Fruit fly (Drosophila melanogaster) whole organism, embryonic: ENCODE results near the gene EMC6.
A peak's percentile ranks its signal among the peaks of the same experiment; 100 is the strongest.

Experiments
- Ada2b ChIP-seq: fragments of 200-800 bp; sonication (Bioruptor generic); IDR thresholded peaks from 2 replicates; pipeline ENCODE4 v1.3.6; 2022; ENCODE audit warnings: missing biosample characterization, missing genetic modification characterization
- Bdp1 ChIP-seq: fragments of 200-800 bp; sonication (Bioruptor generic); optimal IDR thresholded peaks from 3 replicates; lab custom pipeline; 2016; ENCODE audit warnings: missing biosample characterization, missing genetic modification characterization
- CG12659 ChIP-seq: fragments of 200-800 bp; sonication (Bioruptor generic); optimal IDR thresholded peaks from 3 replicates; lab custom pipeline; 2017; ENCODE audit warnings: mild to moderate bottlenecking, missing biosample characterization, missing genetic modification reagents, missing genetic modification characterization
- CG12942 ChIP-seq: fragments of 200-800 bp; sonication (Bioruptor generic); optimal IDR thresholded peaks from 3 replicates; lab custom pipeline; 2016; ENCODE audit warnings: missing biosample characterization, missing genetic modification characterization
- CG13624 ChIP-seq: fragments of 200-800 bp; sonication (Bioruptor generic); optimal IDR thresholded peaks from 2 replicates; lab custom pipeline; 2016; ENCODE audit warnings: missing biosample characterization, missing genetic modification characterization
- CG13775 ChIP-seq: fragments of 200-800 bp; sonication (Bioruptor generic); optimal IDR thresholded peaks from 3 replicates; lab custom pipeline; 2017; ENCODE audit warnings: missing biosample characterization, mild to moderate bottlenecking, missing genetic modification characterization
- CG14667 ChIP-seq: fragments of 200-800 bp; sonication (Bioruptor generic); IDR thresholded peaks from 2 replicates; pipeline ENCODE4 v1.3.6; 2022; ENCODE audit warnings: missing biosample characterization, missing genetic modification characterization
- CG14860 ChIP-seq: fragments of 200-800 bp; sonication (Bioruptor generic); IDR thresholded peaks from 3 replicates; pipeline ENCODE4 v1.3.6; 2022; ENCODE audit warnings: missing biosample characterization, missing genetic modification characterization; ENCODE audit not compliant: partially characterized antibody
- CG1832 ChIP-seq: fragments of 200-800 bp; sonication (Bioruptor generic); optimal IDR thresholded peaks from 2 replicates; lab custom pipeline; 2017; ENCODE audit warnings: missing biosample characterization, mild to moderate bottlenecking, missing genetic modification characterization, inconsistent platforms
- CG18476 ChIP-seq: fragments of 200-800 bp; sonication (Bioruptor generic); optimal IDR thresholded peaks from 2 replicates; lab custom pipeline; 2016; ENCODE audit warnings: missing biosample characterization, mild to moderate bottlenecking, missing genetic modification characterization
- CG33213 ChIP-seq: fragments of 200-800 bp; sonication (Bioruptor generic); optimal IDR thresholded peaks from 3 replicates; lab custom pipeline; 2016; ENCODE audit warnings: missing biosample characterization, missing genetic modification characterization
- CG3407 ChIP-seq: fragments of 200-800 bp; sonication (Bioruptor generic); optimal IDR thresholded peaks from 2 replicates; lab custom pipeline; 2018; ENCODE audit warnings: missing biosample characterization, mild to moderate bottlenecking, missing genetic modification characterization
- CG3995 ChIP-seq: fragments of 200-800 bp; sonication (Bioruptor generic); optimal IDR thresholded peaks from 3 replicates; lab custom pipeline; 2016; ENCODE audit warnings: missing biosample characterization, missing genetic modification characterization
- CG4854 ChIP-seq: fragments of 200-800 bp; sonication (Bioruptor generic); optimal IDR thresholded peaks from 2 replicates; lab custom pipeline; 2016; ENCODE audit warnings: missing biosample characterization, missing genetic modification characterization, inconsistent platforms
- CG7963 ChIP-seq: fragments of 200-800 bp; sonication (Bioruptor generic); IDR thresholded peaks from 3 replicates; pipeline ENCODE4 v1.3.6; 2022; ENCODE audit warnings: missing biosample characterization, missing genetic modification characterization; ENCODE audit not compliant: partially characterized antibody
- CG8290 ChIP-seq, 3 experiments: fragments of 200-800 bp; sonication (Bioruptor generic); optimal IDR thresholded peaks; 2 replicates each; lab custom pipeline; 2016 to 2019; ENCODE audit warnings: missing biosample characterization in 3 of 3, missing genetic modification characterization in 3 of 3, mild to moderate bottlenecking in 2 of 3, moderate library complexity in 1 of 3
- CG9609 ChIP-seq: fragments of 200-800 bp; sonication (Bioruptor generic); optimal IDR thresholded peaks from 3 replicates; lab custom pipeline; 2016; ENCODE audit warnings: missing biosample characterization, missing genetic modification characterization
- Camta ChIP-seq: fragments of 200-800 bp; sonication (Bioruptor generic); optimal IDR thresholded peaks from 2 replicates; lab custom pipeline; 2016; ENCODE audit warnings: missing biosample characterization, missing genetic modification characterization
- Dll ChIP-seq: fragments of 200-800 bp; sonication (Bioruptor generic); IDR thresholded peaks from 4 replicates; pipeline ENCODE4 v1.3.6; 2022; ENCODE audit warnings: missing biosample characterization, missing genetic modification characterization; ENCODE audit not compliant: partially characterized antibody
- Dref ChIP-seq: fragments of 200-800 bp; sonication (Bioruptor generic); IDR thresholded peaks from 2 replicates; pipeline ENCODE4 v1.3.6; 2022; ENCODE audit warnings: missing biosample characterization, missing genetic modification characterization
- ERR ChIP-seq: fragments of 200-800 bp; sonication (Bioruptor generic); optimal IDR thresholded peaks from 2 replicates; lab custom pipeline; 2016; ENCODE audit warnings: missing biosample characterization, missing genetic modification characterization
- Ets65A ChIP-seq: fragments of 200-800 bp; sonication (Bioruptor generic); peaks from one replicate; lab custom pipeline; 2016; ENCODE audit warnings: missing biosample characterization, missing genetic modification characterization
- HLH54F ChIP-seq: fragments of 200-800 bp; sonication (Bioruptor generic); optimal IDR thresholded peaks from 3 replicates; lab custom pipeline; 2016; ENCODE audit warnings: missing biosample characterization, missing genetic modification characterization
- Hsf ChIP-seq: fragments of 200-800 bp; sonication (Bioruptor generic); optimal IDR thresholded peaks from 3 replicates; lab custom pipeline; 2016; ENCODE audit warnings: missing biosample characterization, missing genetic modification characterization
- Mad ChIP-seq: fragments of 200-800 bp; sonication (Bioruptor generic); optimal IDR thresholded peaks from 2 replicates; lab custom pipeline; 2016; ENCODE audit warnings: missing biosample characterization, missing genetic modification characterization
- Max ChIP-seq: fragments of 200-800 bp; sonication (Bioruptor generic); optimal IDR thresholded peaks from 2 replicates; lab custom pipeline; 2016; ENCODE audit warnings: missing biosample characterization, mild to moderate bottlenecking, missing genetic modification characterization
- Pdp1 ChIP-seq, 2 experiments: fragments of 200-800 bp; sonication (Bioruptor generic); optimal IDR thresholded peaks; 3 replicates each; lab custom pipeline; 2016; ENCODE audit warnings: missing biosample characterization in 2 of 2, missing genetic modification characterization in 2 of 2, mild to moderate bottlenecking in 1 of 2, moderate library complexity in 1 of 2
- Side ChIP-seq: fragments of 200-800 bp; sonication (Bioruptor generic); optimal IDR thresholded peaks from 2 replicates; lab custom pipeline; 2016; ENCODE audit warnings: missing biosample characterization, missing genetic modification characterization
- Sin3A ChIP-seq: fragments of >200 bp; optimal IDR thresholded peaks from 2 replicates; lab custom pipeline; 2018
- Vsx1 ChIP-seq: fragments of 200-800 bp; sonication (Bioruptor generic); optimal IDR thresholded peaks from 2 replicates; lab custom pipeline; 2017; ENCODE audit warnings: missing biosample characterization, mild to moderate bottlenecking, missing genetic modification characterization, missing genetic modification reagents
- chinmo ChIP-seq: fragments of 200-800 bp; sonication (Bioruptor generic); IDR thresholded peaks from 4 replicates; pipeline ENCODE4 v1.3.6; 2022; ENCODE audit warnings: missing biosample characterization, missing genetic modification characterization; ENCODE audit not compliant: partially characterized antibody
- crp ChIP-seq, 2 experiments: fragments of 200-800 bp; sonication (Bioruptor generic); optimal IDR thresholded peaks; 2 replicates in 1 of 2; 3 replicates in 1 of 2; lab custom pipeline; 2017; ENCODE audit warnings: missing biosample characterization in 2 of 2, missing genetic modification characterization in 2 of 2, mild to moderate bottlenecking in 1 of 2, moderate library complexity in 1 of 2
- dimm ChIP-seq: fragments of 200-800 bp; sonication (Bioruptor generic); IDR thresholded peaks from 2 replicates; pipeline ENCODE4 v1.3.6; 2022; ENCODE audit warnings: missing biosample characterization, missing genetic modification characterization
- dpn ChIP-seq, 2 experiments: fragments of 200-800 bp; sonication (Bioruptor generic); optimal IDR thresholded peaks; 3 replicates each; lab custom pipeline; 2016; ENCODE audit warnings: missing biosample characterization in 2 of 2, missing genetic modification characterization in 2 of 2
- ems ChIP-seq: fragments of 200-800 bp; sonication (Bioruptor generic); optimal IDR thresholded peaks from 3 replicates; lab custom pipeline; 2016; ENCODE audit warnings: missing biosample characterization, missing genetic modification characterization
- ewg ChIP-seq: fragments of 200-800 bp; sonication (Bioruptor generic); optimal IDR thresholded peaks from 3 replicates; lab custom pipeline; 2017; ENCODE audit warnings: mild to moderate bottlenecking, missing biosample characterization, missing genetic modification reagents, missing genetic modification characterization
- gfzf ChIP-seq: fragments of 200-800 bp; sonication (Bioruptor generic); optimal IDR thresholded peaks from 2 replicates; lab custom pipeline; 2016; ENCODE audit warnings: missing biosample characterization, mild to moderate bottlenecking, missing genetic modification characterization, moderate library complexity
- gro ChIP-seq: fragments of 200-800 bp; sonication (Bioruptor generic); optimal IDR thresholded peaks from 2 replicates; lab custom pipeline; 2016; ENCODE audit warnings: missing biosample characterization, missing genetic modification characterization
- hbn ChIP-seq: fragments of 200-800 bp; sonication (Bioruptor generic); IDR thresholded peaks from 2 replicates; pipeline ENCODE4 v1.3.6; 2022; ENCODE audit warnings: missing biosample characterization, missing genetic modification characterization; ENCODE audit not compliant: partially characterized antibody
- nerfin-1 ChIP-seq: fragments of 200-800 bp; sonication (Bioruptor generic); optimal IDR thresholded peaks from 3 replicates; lab custom pipeline; 2019; ENCODE audit warnings: missing biosample characterization, mild to moderate bottlenecking, missing genetic modification characterization, moderate library complexity
- pho ChIP-seq: fragments of 200-800 bp; sonication (Bioruptor generic); optimal IDR thresholded peaks from 2 replicates; lab custom pipeline; 2016; ENCODE audit warnings: missing biosample characterization, missing genetic modification characterization
- prd ChIP-seq, 3 experiments: fragments of >200 bp in 2 of 3; fragments of 200-800 bp in 1 of 3; sonication (Bioruptor generic) in 1 of 3; optimal IDR thresholded peaks in 2 of 3; IDR thresholded peaks in 1 of 3; 2 replicates in 2 of 3; 3 replicates in 1 of 3; pipeline versions ENCODE4 v1.3.6 to Lab custom; 2017 to 2022; ENCODE audit warnings: missing biosample characterization in 1 of 3, missing genetic modification characterization in 1 of 3
- pros ChIP-seq: fragments of 200-800 bp; sonication (Bioruptor generic); optimal IDR thresholded peaks from 3 replicates; lab custom pipeline; 2019; ENCODE audit warnings: missing biosample characterization, mild to moderate bottlenecking, missing genetic modification characterization, moderate library complexity
- pzg ChIP-seq: fragments of 200-800 bp; sonication (Bioruptor generic); optimal IDR thresholded peaks from 3 replicates; lab custom pipeline; 2018; ENCODE audit warnings: missing biosample characterization, mild to moderate bottlenecking, missing genetic modification characterization, moderate library complexity
- sna ChIP-seq: fragments of 200-800 bp; sonication (Bioruptor generic); IDR thresholded peaks from 2 replicates; pipeline ENCODE4 v1.3.6; 2022; ENCODE audit warnings: missing biosample characterization, missing genetic modification characterization; ENCODE audit not compliant: partially characterized antibody
- tap ChIP-seq: fragments of 200-800 bp; optimal IDR thresholded peaks from 3 replicates; lab custom pipeline; 2019; ENCODE audit warnings: missing biosample characterization, mild to moderate bottlenecking, missing genetic modification characterization, moderate library complexity
- tup ChIP-seq: fragments of 200-800 bp; sonication (Bioruptor generic); optimal IDR thresholded peaks from 2 replicates; lab custom pipeline; 2016; ENCODE audit warnings: missing biosample characterization, mild to moderate bottlenecking, missing genetic modification characterization, moderate library complexity
- vnd ChIP-seq: fragments of 200-800 bp; sonication (Bioruptor generic); IDR thresholded peaks from 3 replicates; pipeline ENCODE4 v1.3.6; 2022; ENCODE audit warnings: missing biosample characterization, missing genetic modification characterization; ENCODE audit not compliant: partially characterized antibody

The EMC6 gene

dm6 chr3R:25039028-25039476, 14.2 kb upstream of the EMC6 start, which contains the start of the genes Ythdf and bai (continued):
- peak; percentile 59 for TF ChIP-seq Max (GFP tag; lab: Kevin White, UChicago)
- no peak for TF ChIP-seq Vsx1 (GFP tag; lab: Kevin White, UChicago)
- peak in 1 of 2 experiments; percentile 42 for TF ChIP-seq crp (GFP tag; optimal IDR thresholded peaks at IDR 0.05; lab: Kevin White, UChicago)
- peak; percentile 23 for TF ChIP-seq CG33213 (GFP tag; lab: Kevin White, UChicago)
- peak; percentile 35 for TF ChIP-seq gro (GFP tag; lab: Kevin White, UChicago)
- TF ChIP-seq hbn (GFP tag; lab: Robert Waterston, UW): peak; percentile 81
- TF ChIP-seq ems (GFP tag; lab: Kevin White, UChicago): peak; percentile 15
- peak; percentile 35 for TF ChIP-seq ewg (GFP tag; lab: Kevin White, UChicago)
- peak; percentile 83 for TF ChIP-seq vnd (GFP tag; lab: Robert Waterston, UW)
- TF ChIP-seq Dll (GFP tag; lab: Robert Waterston, UW): peak; percentile 91
- TF ChIP-seq CG14667 (GFP tag; lab: Robert Waterston, UW): no peak
- peak; percentile 51 for TF ChIP-seq gfzf
- TF ChIP-seq nerfin-1 (tag; lab: Kevin White, UChicago): no peak
- TF ChIP-seq CG14860: peak; percentile 86
- TF ChIP-seq Bdp1 (GFP tag; lab: Kevin White, UChicago): peak; percentile 11
- peak in 1 of 2 experiments; percentile 28 for TF ChIP-seq Pdp1 (GFP tag; optimal IDR thresholded peaks at IDR 0.05; lab: Kevin White, UChicago)
- peak; percentile 95 for TF ChIP-seq Sin3A (lab: Kevin White, UChicago)
- TF ChIP-seq tap (tag; lab: Kevin White, UChicago): no peak
- peak; percentile 43 for TF ChIP-seq CG8290 (GFP tag; optimal IDR thresholded peaks at IDR 0.05; lab: Kevin White, UChicago)
- TF ChIP-seq CG8290 (tag; optimal IDR thresholded peaks at IDR 0.05; lab: Kevin White, UChicago): peak in 1 of 2 experiments; percentile 5
- TF ChIP-seq CG13624 (GFP tag; lab: Kevin White, UChicago): peak; percentile 65
- peak; percentile 41 for TF ChIP-seq CG3995 (GFP tag; lab: Kevin White, UChicago)
- peak; percentile 93 for TF ChIP-seq Ets65A (GFP tag; lab: Kevin White, UChicago)
- peak; percentile 47 to 54 for TF ChIP-seq dpn (GFP tag; optimal IDR thresholded peaks at IDR 0.05; lab: Kevin White, UChicago)
- peak; percentile 38 for TF ChIP-seq pho (GFP tag; lab: Kevin White, UChicago)
- peak; percentile 84 for TF ChIP-seq pzg (GFP tag; lab: Kevin White, UChicago)
- no peak for TF ChIP-seq prd (optimal IDR thresholded peaks at IDR 0.05; lab: Kevin White, UChicago)
- TF ChIP-seq prd (GFP tag; IDR thresholded peaks at IDR 0.05; lab: Robert Waterston, UW): no peak
- peak; percentile 13 for TF ChIP-seq ERR (GFP tag; lab: Kevin White, UChicago)
- TF ChIP-seq CG13775 (GFP tag; lab: Kevin White, UChicago): peak; percentile 46
- peak; percentile 30 for TF ChIP-seq Camta (GFP tag; lab: Kevin White, UChicago)
- TF ChIP-seq HLH54F (GFP tag; lab: Kevin White, UChicago): peak; percentile 53
- no peak for TF ChIP-seq CG1832 (GFP tag; lab: Kevin White, UChicago)
- peak; percentile 84 for TF ChIP-seq Dref (GFP tag; lab: Robert Waterston, UW)
- TF ChIP-seq pros: no peak
- TF ChIP-seq CG7963 (GFP tag; lab: Robert Waterston, UW): peak; percentile 55; the same call in 1 of the 3 replicates
- TF ChIP-seq Hsf (GFP tag; lab: Kevin White, UChicago): peak; percentile 50
- no peak for TF ChIP-seq dimm (GFP tag; lab: Robert Waterston, UW)
- peak; percentile 75 for TF ChIP-seq CG12659 (GFP tag; lab: Kevin White, UChicago)
- peak; percentile 21 for TF ChIP-seq CG9609 (GFP tag; lab: Kevin White, UChicago)
- TF ChIP-seq CG18476: peak; percentile 41
- TF ChIP-seq sna: peak; percentile 90
- no peak for TF ChIP-seq Ada2b (GFP tag; lab: Robert Waterston, UW)
- peak; percentile 52 for TF ChIP-seq Mad (GFP tag; lab: Kevin White, UChicago)
- peak; percentile 13 for TF ChIP-seq tup (GFP tag; lab: Kevin White, UChicago)
- TF ChIP-seq CG4854 (GFP tag; lab: Kevin White, UChicago): peak; percentile 4
- peak; percentile 27 for TF ChIP-seq Side
- peak; percentile 57; the same call in 1 of the 4 replicates for TF ChIP-seq chinmo
- peak; percentile 34 for TF ChIP-seq CG12942
- no peak for TF ChIP-seq CG3407 (GFP tag; lab: Kevin White, UChicago)
